Worm (Caenorhabditis elegans): ENCODE data around the gene atg-9.

- no peak for TF ChIP-seq him-1 (tag; optimal IDR thresholded peaks at IDR 0.05)
- TF ChIP-seq W03F9.2 (tag; optimal IDR thresholded peaks at IDR 0.05): no peak
Observed at ce11 chrV:304613-305012, 44.6 kb upstream of the atg-9 start, which contains the start of gene F33E11.3.
